Fruit fly (Drosophila melanogaster) whole organism, embryonic: ENCODE data around the gene CG17264.
A peak's percentile ranks its signal among the peaks of the same experiment; 100 is the strongest.

Experiments
- ATbp ChIP-seq: fragments of 200-800 bp; sonication (Bioruptor generic); optimal IDR thresholded peaks from 2 replicates; lab custom pipeline; 2017; ENCODE audit warnings: missing biosample characterization, mild to moderate bottlenecking, missing genetic modification characterization, missing genetic modification reagents
- Bgb ChIP-seq: fragments of 200-800 bp; sonication (Bioruptor generic); IDR thresholded peaks from 2 replicates; pipeline ENCODE4 v1.3.6; 2022; ENCODE audit warnings: missing biosample characterization, missing genetic modification characterization; ENCODE audit not compliant: partially characterized antibody
- Blimp-1 ChIP-seq: fragments of 200-800 bp; sonication (Bioruptor generic); optimal IDR thresholded peaks from 3 replicates; lab custom pipeline; 2018; ENCODE audit warnings: missing biosample characterization, missing genetic modification characterization, mild to moderate bottlenecking, moderate library complexity, missing genetic modification reagents
- BtbVII ChIP-seq: fragments of 200-800 bp; sonication (Bioruptor generic); optimal IDR thresholded peaks from 3 replicates; lab custom pipeline; 2017; ENCODE audit warnings: missing biosample characterization, mild to moderate bottlenecking, missing genetic modification characterization
- CG11456 ChIP-seq: fragments of 200-800 bp; sonication (Bioruptor generic); IDR thresholded peaks from 3 replicates; pipeline ENCODE4 v1.3.6; 2022; ENCODE audit warnings: missing biosample characterization, missing genetic modification characterization
- CG12299 ChIP-seq: fragments of 200-800 bp; sonication (Bioruptor generic); optimal IDR thresholded peaks from 2 replicates; lab custom pipeline; 2018; ENCODE audit warnings: missing biosample characterization, mild to moderate bottlenecking, missing genetic modification characterization
- CG13296 ChIP-seq: fragments of 200-800 bp; sonication (Bioruptor generic); optimal IDR thresholded peaks from 3 replicates; lab custom pipeline; 2018; ENCODE audit warnings: missing biosample characterization, mild to moderate bottlenecking, missing genetic modification characterization
- CG13424 ChIP-seq: fragments of 200-800 bp; sonication (Bioruptor generic); optimal IDR thresholded peaks from 2 replicates; lab custom pipeline; 2019; ENCODE audit warnings: missing biosample characterization, mild to moderate bottlenecking, missing genetic modification characterization, moderate library complexity
- CG14441 ChIP-seq: fragments of 200-800 bp; sonication (Bioruptor generic); IDR thresholded peaks from 2 replicates; pipeline ENCODE4 v1.3.6; 2022; ENCODE audit warnings: missing biosample characterization, missing genetic modification characterization
- CG14710 ChIP-seq: fragments of 200-800 bp; sonication (Bioruptor generic); optimal IDR thresholded peaks from 3 replicates; lab custom pipeline; 2019; ENCODE audit warnings: missing biosample characterization, mild to moderate bottlenecking, missing genetic modification characterization, moderate library complexity
- CG15073 ChIP-seq: fragments of 200-800 bp; sonication (Bioruptor generic); optimal IDR thresholded peaks from 2 replicates; lab custom pipeline; 2016; ENCODE audit warnings: missing biosample characterization, missing genetic modification characterization
- CG15601 ChIP-seq: fragments of 200-800 bp; sonication (Bioruptor generic); optimal IDR thresholded peaks from 3 replicates; lab custom pipeline; 2019; ENCODE audit warnings: missing biosample characterization, mild to moderate bottlenecking, missing genetic modification characterization, moderate library complexity
- CG16779 ChIP-seq: fragments of 200-800 bp; sonication (Bioruptor generic); IDR thresholded peaks from 2 replicates; pipeline ENCODE4 v1.3.6; 2022; ENCODE audit warnings: missing biosample characterization, missing genetic modification characterization
- CG17361 ChIP-seq: fragments of 200-800 bp; sonication (Bioruptor generic); IDR thresholded peaks from 3 replicates; pipeline ENCODE4 v1.3.6; 2022; ENCODE audit warnings: missing biosample characterization, missing genetic modification characterization
- CG18011 ChIP-seq: fragments of 200-800 bp; sonication (Bioruptor generic); optimal IDR thresholded peaks from 2 replicates; lab custom pipeline; 2017; ENCODE audit warnings: missing biosample characterization, missing genetic modification characterization, mild to moderate bottlenecking, moderate library complexity, missing genotype
- CG3838 ChIP-seq: fragments of 200-800 bp; sonication (Bioruptor generic); optimal IDR thresholded peaks from 3 replicates; lab custom pipeline; 2016; ENCODE audit warnings: missing biosample characterization, missing genetic modification characterization
- Dll ChIP-seq: fragments of 200-800 bp; sonication (Bioruptor generic); IDR thresholded peaks from 4 replicates; pipeline ENCODE4 v1.3.6; 2022; ENCODE audit warnings: missing biosample characterization, missing genetic modification characterization; ENCODE audit not compliant: partially characterized antibody
- Dref ChIP-seq: fragments of 200-800 bp; sonication (Bioruptor generic); IDR thresholded peaks from 2 replicates; pipeline ENCODE4 v1.3.6; 2022; ENCODE audit warnings: missing biosample characterization, missing genetic modification characterization
- E2f2 ChIP-seq: fragments of 200-800 bp; sonication (Bioruptor generic); IDR thresholded peaks from 2 replicates; pipeline ENCODE4 v1.3.6; 2022; ENCODE audit warnings: missing biosample characterization, missing genetic modification characterization
- ERR ChIP-seq: fragments of 200-800 bp; sonication (Bioruptor generic); optimal IDR thresholded peaks from 2 replicates; lab custom pipeline; 2016; ENCODE audit warnings: missing biosample characterization, missing genetic modification characterization
- Fer1 ChIP-seq: fragments of 200-800 bp; sonication (Bioruptor generic); optimal IDR thresholded peaks from 2 replicates; lab custom pipeline; 2017; ENCODE audit warnings: missing biosample characterization, mild to moderate bottlenecking, missing genetic modification characterization
- Gug ChIP-seq: fragments of 200-800 bp; sonication (Bioruptor generic); IDR thresholded peaks from 4 replicates; pipeline ENCODE4 v1.3.6; 2022; ENCODE audit warnings: missing biosample characterization, missing genetic modification characterization
- H2.0 ChIP-seq: fragments of 200-800 bp; sonication (Bioruptor generic); IDR thresholded peaks from 2 replicates; pipeline ENCODE4 v1.3.6; 2022; ENCODE audit warnings: missing biosample characterization, missing genetic modification characterization
- HHEX ChIP-seq: fragments of 200-800 bp; sonication (Bioruptor generic); optimal IDR thresholded peaks from 3 replicates; lab custom pipeline; 2017; ENCODE audit warnings: missing biosample characterization, mild to moderate bottlenecking, missing genetic modification characterization, missing genetic modification reagents
- Hand ChIP-seq: fragments of 200-800 bp; sonication (Bioruptor generic); optimal IDR thresholded peaks from 2 replicates; lab custom pipeline; 2017; ENCODE audit warnings: mild to moderate bottlenecking, missing biosample characterization, missing genetic modification reagents, missing genetic modification characterization
- HmgZ ChIP-seq: fragments of 200-800 bp; sonication (Bioruptor generic); optimal IDR thresholded peaks from 2 replicates; lab custom pipeline; 2018; ENCODE audit warnings: missing biosample characterization, mild to moderate bottlenecking, missing genetic modification characterization
- MBD-R2 ChIP-seq: fragments of 200-800 bp; sonication (Bioruptor generic); IDR thresholded peaks from 2 replicates; pipeline ENCODE4 v1.3.6; 2022; ENCODE audit warnings: missing biosample characterization, missing genetic modification characterization
- Max ChIP-seq: fragments of 200-800 bp; sonication (Bioruptor generic); optimal IDR thresholded peaks from 2 replicates; lab custom pipeline; 2016; ENCODE audit warnings: missing biosample characterization, mild to moderate bottlenecking, missing genetic modification characterization
- Optix ChIP-seq: fragments of 200-800 bp; sonication (Bioruptor generic); IDR thresholded peaks from 3 replicates; pipeline ENCODE4 v1.3.6; 2022; ENCODE audit warnings: missing biosample characterization, missing genetic modification characterization
- Scr ChIP-seq: fragments of 200-800 bp; sonication (Bioruptor generic); IDR thresholded peaks from 2 replicates; pipeline ENCODE4 v1.3.6; 2022; ENCODE audit warnings: missing biosample characterization, missing genetic modification characterization; ENCODE audit not compliant: partially characterized antibody
- Sry-β ChIP-seq: fragments of 200-800 bp; sonication (Bioruptor generic); optimal IDR thresholded peaks from 2 replicates; lab custom pipeline; 2018; ENCODE audit warnings: missing biosample characterization, mild to moderate bottlenecking, missing genetic modification characterization, moderate library complexity
- al ChIP-seq: fragments of 200-800 bp; sonication (Bioruptor generic); IDR thresholded peaks from 2 replicates; pipeline ENCODE4 v1.3.6; 2022; ENCODE audit warnings: missing biosample characterization, missing genetic modification characterization
- amos ChIP-seq: fragments of 200-800 bp; sonication (Bioruptor generic); IDR thresholded peaks from 2 replicates; pipeline ENCODE4 v1.3.6; 2022; ENCODE audit warnings: missing biosample characterization, missing genetic modification characterization; ENCODE audit not compliant: partially characterized antibody
- cato ChIP-seq: fragments of 200-800 bp; sonication (Bioruptor generic); optimal IDR thresholded peaks from 2 replicates; lab custom pipeline; 2016; ENCODE audit warnings: missing biosample characterization, missing genetic modification characterization, borderline replicate concordance
- caup ChIP-seq: fragments of 200-800 bp; sonication (Bioruptor generic); optimal IDR thresholded peaks from 3 replicates; lab custom pipeline; 2017; ENCODE audit warnings: missing biosample characterization, mild to moderate bottlenecking, missing genetic modification characterization, moderate library complexity; ENCODE audit not compliant: severe bottlenecking
- cg ChIP-seq: fragments of 200-800 bp; sonication (Bioruptor generic); optimal IDR thresholded peaks from 3 replicates; lab custom pipeline; 2019; ENCODE audit warnings: missing biosample characterization, mild to moderate bottlenecking, missing genetic modification characterization, moderate library complexity
- dpn ChIP-seq, 2 experiments: fragments of 200-800 bp; sonication (Bioruptor generic); optimal IDR thresholded peaks; 3 replicates each; lab custom pipeline; 2016; ENCODE audit warnings: missing biosample characterization in 2 of 2, missing genetic modification characterization in 2 of 2
- gce ChIP-seq: fragments of 200-800 bp; sonication (Bioruptor generic); IDR thresholded peaks from 3 replicates; pipeline ENCODE4 v1.3.6; 2022; ENCODE audit warnings: missing biosample characterization, missing genetic modification characterization
- hkb ChIP-seq, 2 experiments: fragments of 200-800 bp in 1 of 2; fragments of >200 bp in 1 of 2; sonication (Bioruptor generic) in 1 of 2; IDR thresholded peaks in 1 of 2; optimal IDR thresholded peaks in 1 of 2; 2 replicates each; pipeline versions ENCODE4 v1.3.6 to Lab custom; 2017 to 2022; ENCODE audit warnings: missing biosample characterization in 1 of 2, missing genetic modification characterization in 1 of 2
- lbe ChIP-seq: fragments of 200-800 bp; sonication (Bioruptor generic); optimal IDR thresholded peaks from 2 replicates; lab custom pipeline; 2016; ENCODE audit warnings: missing biosample characterization, mild to moderate bottlenecking, missing genetic modification characterization
- mld ChIP-seq: fragments of 200-800 bp; sonication (Bioruptor generic); IDR thresholded peaks from 3 replicates; pipeline ENCODE4 v1.3.6; 2022; ENCODE audit warnings: missing biosample characterization, missing genetic modification characterization; ENCODE audit not compliant: partially characterized antibody
- nom ChIP-seq: fragments of 200-800 bp; sonication (Bioruptor generic); optimal IDR thresholded peaks from 2 replicates; lab custom pipeline; 2017; ENCODE audit warnings: missing biosample characterization, missing genetic modification characterization, mild to moderate bottlenecking, moderate library complexity, missing genetic modification reagents
- phol ChIP-seq: fragments of 200-800 bp; sonication (Bioruptor generic); optimal IDR thresholded peaks from 3 replicates; lab custom pipeline; 2018; ENCODE audit warnings: missing biosample characterization, mild to moderate bottlenecking, missing genetic modification characterization, moderate library complexity
- pzg ChIP-seq: fragments of 200-800 bp; sonication (Bioruptor generic); optimal IDR thresholded peaks from 3 replicates; lab custom pipeline; 2018; ENCODE audit warnings: missing biosample characterization, mild to moderate bottlenecking, missing genetic modification characterization, moderate library complexity
- ro ChIP-seq: fragments of 200-800 bp; sonication (Bioruptor generic); IDR thresholded peaks from 2 replicates; pipeline ENCODE4 v1.3.6; 2022; ENCODE audit warnings: missing biosample characterization, missing genetic modification characterization
- sna ChIP-seq: fragments of 200-800 bp; sonication (Bioruptor generic); IDR thresholded peaks from 2 replicates; pipeline ENCODE4 v1.3.6; 2022; ENCODE audit warnings: missing biosample characterization, missing genetic modification characterization; ENCODE audit not compliant: partially characterized antibody
- sug ChIP-seq: fragments of 200-800 bp; optimal IDR thresholded peaks from 2 replicates; lab custom pipeline; 2019; ENCODE audit warnings: missing biosample characterization, mild to moderate bottlenecking, missing genetic modification characterization, moderate library complexity
- tup ChIP-seq: fragments of 200-800 bp; sonication (Bioruptor generic); optimal IDR thresholded peaks from 2 replicates; lab custom pipeline; 2016; ENCODE audit warnings: missing biosample characterization, mild to moderate bottlenecking, missing genetic modification characterization, moderate library complexity
- zfh1 ChIP-seq: fragments of 200-800 bp; sonication (Bioruptor generic); IDR thresholded peaks from 3 replicates; pipeline ENCODE4 v1.3.6; 2022; ENCODE audit warnings: missing biosample characterization, missing genetic modification characterization

CG17264 gene

DNA sequence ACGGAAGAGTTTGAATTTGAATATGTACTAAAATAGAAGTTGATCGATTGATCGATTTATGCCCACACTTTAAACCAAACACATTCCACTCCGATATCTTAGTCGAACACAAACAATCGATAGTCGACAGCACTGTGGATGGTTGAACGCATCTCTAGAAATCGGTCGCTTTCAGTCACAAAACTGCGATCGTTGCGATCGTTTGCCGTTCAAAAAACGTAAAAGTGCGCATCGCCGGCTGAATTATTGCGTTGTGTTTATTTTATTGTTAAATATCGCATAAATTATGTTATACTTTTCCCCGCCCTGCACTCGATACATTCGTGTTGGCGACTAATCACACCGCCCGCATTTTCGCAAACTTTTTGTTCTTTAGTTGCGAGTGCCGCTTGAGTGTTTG is 19.2 kb upstream of the CG17264 start, which contains the start of gene Ccdc85 (continued):
- TF ChIP-seq dpn (GFP tag; optimal IDR thresholded peaks at IDR 0.05; lab: Kevin White, UChicago), result no peak
- peak; percentile 2 for TF ChIP-seq CG13296
- no peak for TF ChIP-seq cato (GFP tag; lab: Kevin White, UChicago)
- no peak for TF ChIP-seq Max
- TF ChIP-seq HHEX (GFP tag; lab: Kevin White, UChicago), result no peak
- TF ChIP-seq BtbVII (GFP tag; lab: Kevin White, UChicago), result peak; percentile 15
- no peak for TF ChIP-seq Gug (GFP tag; lab: Robert Waterston, UW)
- TF ChIP-seq CG15601 (tag; lab: Kevin White, UChicago), result peak; percentile 84
- no peak for TF ChIP-seq gce (GFP tag; lab: Robert Waterston, UW)
- TF ChIP-seq Blimp-1 (GFP tag; lab: Kevin White, UChicago), result peak; percentile 24
- no peak for TF ChIP-seq Optix (GFP tag; lab: Robert Waterston, UW)
- peak; percentile 92 for TF ChIP-seq Scr (GFP tag; lab: Robert Waterston, UW)
- peak; percentile 15 for TF ChIP-seq ERR (GFP tag; lab: Kevin White, UChicago)
- peak; percentile 28 for TF ChIP-seq Fer1 (GFP tag; lab: Kevin White, UChicago)
- TF ChIP-seq sna, result peak; percentile 96
- TF ChIP-seq E2f2 (GFP tag; lab: Robert Waterston, UW), result peak; percentile 74
- no peak for TF ChIP-seq CG14441
- peak; percentile 12 for TF ChIP-seq lbe (GFP tag; lab: Kevin White, UChicago)
- TF ChIP-seq CG13424 (tag; lab: Kevin White, UChicago), result peak; percentile 14
- TF ChIP-seq CG12299 (tag; lab: Kevin White, UChicago), result no peak
- TF ChIP-seq al, result no peak
- no peak for TF ChIP-seq CG3838
- peak; percentile 96 for TF ChIP-seq amos (GFP tag; lab: Robert Waterston, UW)
- TF ChIP-seq ro, result no peak
- peak; percentile 8 for TF ChIP-seq nom (GFP tag; lab: Kevin White, UChicago)
- peak; percentile 58 for TF ChIP-seq HmgZ (tag; lab: Kevin White, UChicago)
- TF ChIP-seq pzg (GFP tag; lab: Kevin White, UChicago), result peak; percentile 80
- TF ChIP-seq Dref (GFP tag; lab: Robert Waterston, UW), result peak; percentile 98
- no peak for TF ChIP-seq zfh1 (GFP tag; lab: Robert Waterston, UW)
- peak; percentile 41 for TF ChIP-seq CG14710 (tag; lab: Kevin White, UChicago)
- peak; percentile 36; the same call in 1 of the 2 replicates for TF ChIP-seq MBD-R2 (GFP tag; lab: Robert Waterston, UW)
- peak; percentile 33 for TF ChIP-seq phol (tag; lab: Kevin White, UChicago)
- no peak; the same call in 2 of the 3 replicates for TF ChIP-seq CG17361 (GFP tag; lab: Robert Waterston, UW)
- peak; percentile 27 for TF ChIP-seq sug
- peak; percentile 64; the same call in 1 of the 2 replicates for TF ChIP-seq CG16779 (GFP tag; lab: Robert Waterston, UW)
- peak; percentile 3 for TF ChIP-seq Sry-β
- no peak for TF ChIP-seq CG11456
- TF ChIP-seq H2.0 (GFP tag; lab: Robert Waterston, UW), result no peak
- TF ChIP-seq Dll (GFP tag; lab: Robert Waterston, UW), result peak; percentile 93
- no peak for TF ChIP-seq tup
- no peak for TF ChIP-seq Hand (GFP tag; lab: Kevin White, UChicago)
- peak; percentile 98 for TF ChIP-seq mld
- TF ChIP-seq Bgb (GFP tag; lab: Robert Waterston, UW), result peak; percentile 98
- TF ChIP-seq CG18011 (GFP tag; lab: Kevin White, UChicago), result no peak
- peak; percentile 11 for TF ChIP-seq caup (GFP tag; lab: Kevin White, UChicago)
- TF ChIP-seq CG15073 (GFP tag; lab: Kevin White, UChicago), result no peak
- no peak for TF ChIP-seq hkb (optimal IDR thresholded peaks at IDR 0.05; lab: Kevin White, UChicago)
- TF ChIP-seq hkb (GFP tag; IDR thresholded peaks at IDR 0.05; lab: Robert Waterston, UW), result 0 out of 2 replicates have a peak, but pooled peaks have one; percentile 7
- TF ChIP-seq ATbp (GFP tag; lab: Kevin White, UChicago), result no peak
- TF ChIP-seq cg (GFP tag; lab: Kevin White, UChicago), result no peak
